Worm (Caenorhabditis elegans) whole organism, late embryonic: ENCODE measurements around the gene clec-134.

Experiments
- Y22D7AL.16 ChIP-seq: sonication (generic microtip); optimal IDR thresholded peaks from 2 replicates; lab custom pipeline; 2016; ENCODE audit warnings: missing genetic modification characterization, missing compliant biosample characterization
- hlh-8 ChIP-seq: sonication (generic microtip); optimal IDR thresholded peaks from 2 replicates; lab custom pipeline; 2016; ENCODE audit warnings: missing genotype, missing genetic modification characterization, missing compliant biosample characterization
- odd-2 ChIP-seq: sonication (generic microtip); optimal IDR thresholded peaks from 2 replicates; lab custom pipeline; 2017; ENCODE audit warnings: antibody characterized with exemption, mild to moderate bottlenecking, missing genetic modification characterization, missing compliant biosample characterization

ce11 chrII:3604578-3604977, 24.7 kb downstream of the clec-134 start:
- TF ChIP-seq hlh-8 (tag; lab: Kevin White, UChicago) = no peak
- TF ChIP-seq Y22D7AL.16 (tag; lab: Kevin White, UChicago) = no peak
- no peak for TF ChIP-seq odd-2
